Fruit fly (Drosophila melanogaster) whole organism, embryonic: ENCODE measurements around the gene Cyp4ac2.
A peak's percentile ranks its signal among the peaks of the same experiment; 100 is the strongest.

ENCODE experiments used
- Asciz ChIP-seq: fragments of 200-800 bp; sonication (Bioruptor generic); optimal IDR thresholded peaks from 2 replicates; lab custom pipeline; 2017; ENCODE audit warnings: missing biosample characterization, mild to moderate bottlenecking, missing genetic modification characterization, missing genetic modification reagents
- B-H1 ChIP-seq: fragments of 200-800 bp; sonication (Bioruptor generic); IDR thresholded peaks from 3 replicates; pipeline ENCODE4 v1.3.6; 2022; ENCODE audit warnings: missing biosample characterization, missing genetic modification characterization
- Blimp-1 ChIP-seq: fragments of 200-800 bp; sonication (Bioruptor generic); optimal IDR thresholded peaks from 3 replicates; lab custom pipeline; 2018; ENCODE audit warnings: missing biosample characterization, missing genetic modification characterization, mild to moderate bottlenecking, moderate library complexity, missing genetic modification reagents
- CG13424 ChIP-seq: fragments of 200-800 bp; sonication (Bioruptor generic); optimal IDR thresholded peaks from 2 replicates; lab custom pipeline; 2019; ENCODE audit warnings: missing biosample characterization, mild to moderate bottlenecking, missing genetic modification characterization, moderate library complexity
- CG14860 ChIP-seq: fragments of 200-800 bp; sonication (Bioruptor generic); IDR thresholded peaks from 3 replicates; pipeline ENCODE4 v1.3.6; 2022; ENCODE audit warnings: missing biosample characterization, missing genetic modification characterization; ENCODE audit not compliant: partially characterized antibody
- CG1529 ChIP-seq: fragments of 200-800 bp; sonication (Bioruptor generic); optimal IDR thresholded peaks from 3 replicates; lab custom pipeline; 2018; ENCODE audit warnings: missing biosample characterization, missing genetic modification characterization
- CG1603 ChIP-seq: fragments of 200-800 bp; sonication (Bioruptor generic); optimal IDR thresholded peaks from 2 replicates; lab custom pipeline; 2019; ENCODE audit warnings: missing biosample characterization, mild to moderate bottlenecking, missing genetic modification characterization, moderate library complexity
- CG17361 ChIP-seq: fragments of 200-800 bp; sonication (Bioruptor generic); IDR thresholded peaks from 3 replicates; pipeline ENCODE4 v1.3.6; 2022; ENCODE audit warnings: missing biosample characterization, missing genetic modification characterization
- CG17802 ChIP-seq: fragments of 200-800 bp; sonication (Bioruptor generic); optimal IDR thresholded peaks from 2 replicates; lab custom pipeline; 2018; ENCODE audit warnings: missing biosample characterization, mild to moderate bottlenecking, missing genetic modification characterization, moderate library complexity
- CG2202 ChIP-seq: fragments of 200-800 bp; sonication (Bioruptor generic); optimal IDR thresholded peaks from 2 replicates; lab custom pipeline; 2018; ENCODE audit warnings: missing biosample characterization, mild to moderate bottlenecking, missing genetic modification characterization
- CG2678 ChIP-seq: fragments of 200-800 bp; sonication (Bioruptor generic); optimal IDR thresholded peaks from 3 replicates; lab custom pipeline; 2019; ENCODE audit warnings: missing biosample characterization, mild to moderate bottlenecking, missing genetic modification characterization, moderate library complexity
- CG42726 ChIP-seq: fragments of 200-800 bp; sonication (Bioruptor generic); IDR thresholded peaks from 2 replicates; pipeline ENCODE4 v1.3.6; 2022; ENCODE audit warnings: missing biosample characterization, missing genetic modification characterization; ENCODE audit not compliant: partially characterized antibody
- CG4424 ChIP-seq: fragments of 200-800 bp; sonication (Bioruptor generic); optimal IDR thresholded peaks from 3 replicates; lab custom pipeline; 2016; ENCODE audit warnings: missing biosample characterization, missing genetic modification characterization
- CG4820 ChIP-seq: fragments of 200-800 bp; sonication (Bioruptor generic); optimal IDR thresholded peaks from 3 replicates; lab custom pipeline; 2016; ENCODE audit warnings: missing biosample characterization, missing genetic modification characterization
- CG5180 ChIP-seq: fragments of 200-800 bp; sonication (Bioruptor generic); optimal IDR thresholded peaks from 3 replicates; lab custom pipeline; 2017; ENCODE audit warnings: missing biosample characterization, missing genetic modification characterization, mild to moderate bottlenecking, moderate library complexity, missing genetic modification reagents
- CG6175 ChIP-seq: fragments of 200-800 bp; sonication (Bioruptor generic); IDR thresholded peaks from 3 replicates; pipeline ENCODE4 v1.3.6; 2022; ENCODE audit warnings: missing biosample characterization, missing genetic modification characterization
- CG7839 ChIP-seq: fragments of 200-800 bp; sonication (Bioruptor generic); optimal IDR thresholded peaks from 3 replicates; lab custom pipeline; 2018; ENCODE audit warnings: missing biosample characterization, mild to moderate bottlenecking, missing genetic modification characterization, moderate library complexity
- CG8290 ChIP-seq, 3 experiments: fragments of 200-800 bp; sonication (Bioruptor generic); optimal IDR thresholded peaks; 2 replicates each; lab custom pipeline; 2016 to 2019; ENCODE audit warnings: missing biosample characterization in 3 of 3, missing genetic modification characterization in 3 of 3, mild to moderate bottlenecking in 2 of 3, moderate library complexity in 1 of 3
- CG9215 ChIP-seq: fragments of 200-800 bp; sonication (Bioruptor generic); IDR thresholded peaks from 2 replicates; pipeline ENCODE4 v1.3.6; 2022; ENCODE audit warnings: missing biosample characterization, missing genetic modification characterization
- CoRest ChIP-seq: fragments of 200-800 bp; sonication (Bioruptor generic); optimal IDR thresholded peaks from 3 replicates; lab custom pipeline; 2018; ENCODE audit warnings: missing biosample characterization, mild to moderate bottlenecking, missing genetic modification characterization, moderate library complexity
- D19A ChIP-seq: fragments of 200-800 bp; optimal IDR thresholded peaks from 3 replicates; lab custom pipeline; 2019; ENCODE audit warnings: missing biosample characterization, mild to moderate bottlenecking, missing genetic modification characterization, moderate library complexity
- Dek ChIP-seq: fragments of 200-800 bp; sonication (Bioruptor generic); optimal IDR thresholded peaks from 3 replicates; lab custom pipeline; 2019; ENCODE audit warnings: missing biosample characterization, mild to moderate bottlenecking, missing genetic modification characterization, moderate library complexity
- HHEX ChIP-seq: fragments of 200-800 bp; sonication (Bioruptor generic); optimal IDR thresholded peaks from 3 replicates; lab custom pipeline; 2017; ENCODE audit warnings: missing biosample characterization, mild to moderate bottlenecking, missing genetic modification characterization, missing genetic modification reagents
- HmgZ ChIP-seq: fragments of 200-800 bp; sonication (Bioruptor generic); optimal IDR thresholded peaks from 2 replicates; lab custom pipeline; 2018; ENCODE audit warnings: missing biosample characterization, mild to moderate bottlenecking, missing genetic modification characterization
- Lhr ChIP-seq: fragments of 200-800 bp; sonication (Bioruptor generic); optimal IDR thresholded peaks from 3 replicates; lab custom pipeline; 2017; ENCODE audit warnings: mild to moderate bottlenecking, missing biosample characterization, missing genetic modification reagents, missing genetic modification characterization
- Mad ChIP-seq: fragments of 200-800 bp; sonication (Bioruptor generic); optimal IDR thresholded peaks from 2 replicates; lab custom pipeline; 2016; ENCODE audit warnings: missing biosample characterization, missing genetic modification characterization
- Med ChIP-seq: fragments of 200-800 bp; sonication (Bioruptor generic); peaks from one replicate; lab custom pipeline; 2016; ENCODE audit warnings: missing biosample characterization, missing genetic modification characterization, mild to moderate bottlenecking, inconsistent platforms, moderate library complexity
- Sin3A ChIP-seq: fragments of >200 bp; optimal IDR thresholded peaks from 2 replicates; lab custom pipeline; 2018
- Xrp1 ChIP-seq: fragments of 200-800 bp; sonication (Bioruptor generic); IDR thresholded peaks from 2 replicates; pipeline ENCODE4 v1.3.6; 2022; ENCODE audit warnings: missing biosample characterization, missing genetic modification characterization
- ato ChIP-seq: fragments of 200-800 bp; sonication (Bioruptor generic); IDR thresholded peaks from 2 replicates; pipeline ENCODE4 v1.3.6; 2022; ENCODE audit warnings: missing biosample characterization, missing genetic modification characterization; ENCODE audit not compliant: partially characterized antibody
- az2 ChIP-seq: fragments of 200-800 bp; sonication (Bioruptor generic); optimal IDR thresholded peaks from 3 replicates; lab custom pipeline; 2016; ENCODE audit warnings: missing biosample characterization, missing genetic modification characterization
- bsh ChIP-seq, 2 experiments: fragments of 200-800 bp; sonication (Bioruptor generic); optimal IDR thresholded peaks; 2 replicates each; lab custom pipeline; 2017 to 2018; ENCODE audit warnings: mild to moderate bottlenecking in 2 of 2, missing biosample characterization in 2 of 2, missing genetic modification characterization in 2 of 2, moderate library complexity in 1 of 2
- cg ChIP-seq: fragments of 200-800 bp; sonication (Bioruptor generic); optimal IDR thresholded peaks from 3 replicates; lab custom pipeline; 2019; ENCODE audit warnings: missing biosample characterization, mild to moderate bottlenecking, missing genetic modification characterization, moderate library complexity
- chinmo ChIP-seq: fragments of 200-800 bp; sonication (Bioruptor generic); IDR thresholded peaks from 4 replicates; pipeline ENCODE4 v1.3.6; 2022; ENCODE audit warnings: missing biosample characterization, missing genetic modification characterization; ENCODE audit not compliant: partially characterized antibody
- croc ChIP-seq: fragments of 200-800 bp; sonication (Bioruptor generic); conservative IDR thresholded peaks from 3 replicates; pipeline ENCODE4 v1.3.6; 2022; ENCODE audit warnings: missing biosample characterization, missing genetic modification characterization
- fd102C ChIP-seq: fragments of 200-800 bp; sonication (Bioruptor generic); optimal IDR thresholded peaks from 2 replicates; lab custom pipeline; 2018; ENCODE audit warnings: missing biosample characterization, mild to moderate bottlenecking, missing genetic modification characterization, moderate library complexity
- grau ChIP-seq: fragments of 200-800 bp; optimal IDR thresholded peaks from 3 replicates; lab custom pipeline; 2019; ENCODE audit warnings: missing biosample characterization, mild to moderate bottlenecking, missing genetic modification characterization, moderate library complexity
- gsb-n ChIP-seq: fragments of 200-800 bp; sonication (Bioruptor generic); optimal IDR thresholded peaks from 3 replicates; lab custom pipeline; 2018; ENCODE audit warnings: missing biosample characterization, mild to moderate bottlenecking, missing genetic modification characterization
- kay ChIP-seq: fragments of 200-800 bp; sonication (Bioruptor generic); optimal IDR thresholded peaks from 2 replicates; lab custom pipeline; 2016; ENCODE audit warnings: missing biosample characterization, missing genetic modification characterization
- kni ChIP-seq: fragments of 200-800 bp; sonication (Bioruptor generic); optimal IDR thresholded peaks from 3 replicates; lab custom pipeline; 2017; ENCODE audit warnings: mild to moderate bottlenecking, missing biosample characterization, missing genetic modification reagents, missing genetic modification characterization
- nmo ChIP-seq: fragments of 200-800 bp; sonication (Bioruptor generic); optimal IDR thresholded peaks from 2 replicates; lab custom pipeline; 2018; ENCODE audit warnings: missing biosample characterization, mild to moderate bottlenecking, missing genetic modification characterization, moderate library complexity
- pzg ChIP-seq: fragments of 200-800 bp; sonication (Bioruptor generic); optimal IDR thresholded peaks from 3 replicates; lab custom pipeline; 2018; ENCODE audit warnings: missing biosample characterization, mild to moderate bottlenecking, missing genetic modification characterization, moderate library complexity
- rib ChIP-seq: fragments of 200-800 bp; sonication (Bioruptor generic); IDR thresholded peaks from 2 replicates; pipeline ENCODE4 v1.3.6; 2022; ENCODE audit warnings: missing biosample characterization, missing genetic modification characterization
- salm ChIP-seq: fragments of 200-800 bp; sonication (Bioruptor generic); optimal IDR thresholded peaks from 2 replicates; lab custom pipeline; 2018; ENCODE audit warnings: missing biosample characterization, mild to moderate bottlenecking, missing genetic modification characterization
- sc ChIP-seq, 3 experiments: fragments of >200 bp in 2 of 3; fragments of 200-800 bp in 1 of 3; sonication (Bioruptor generic) in 1 of 3; optimal IDR thresholded peaks; 2 replicates in 2 of 3; 3 replicates in 1 of 3; lab custom pipeline; 2017; ENCODE audit warnings: mild to moderate bottlenecking in 1 of 3, missing biosample characterization in 1 of 3, missing genetic modification characterization in 1 of 3, missing genetic modification reagents in 1 of 3
- sr ChIP-seq: fragments of 200-800 bp; sonication (Bioruptor generic); IDR thresholded peaks from 3 replicates; pipeline ENCODE4 v1.3.6; 2022; ENCODE audit warnings: missing biosample characterization, missing genetic modification characterization
- zf30C ChIP-seq: fragments of 200-800 bp; sonication (Bioruptor generic); optimal IDR thresholded peaks from 3 replicates; lab custom pipeline; 2018; ENCODE audit warnings: missing biosample characterization, mild to moderate bottlenecking, missing genetic modification characterization

Cyp4ac2 gene

DNA sequence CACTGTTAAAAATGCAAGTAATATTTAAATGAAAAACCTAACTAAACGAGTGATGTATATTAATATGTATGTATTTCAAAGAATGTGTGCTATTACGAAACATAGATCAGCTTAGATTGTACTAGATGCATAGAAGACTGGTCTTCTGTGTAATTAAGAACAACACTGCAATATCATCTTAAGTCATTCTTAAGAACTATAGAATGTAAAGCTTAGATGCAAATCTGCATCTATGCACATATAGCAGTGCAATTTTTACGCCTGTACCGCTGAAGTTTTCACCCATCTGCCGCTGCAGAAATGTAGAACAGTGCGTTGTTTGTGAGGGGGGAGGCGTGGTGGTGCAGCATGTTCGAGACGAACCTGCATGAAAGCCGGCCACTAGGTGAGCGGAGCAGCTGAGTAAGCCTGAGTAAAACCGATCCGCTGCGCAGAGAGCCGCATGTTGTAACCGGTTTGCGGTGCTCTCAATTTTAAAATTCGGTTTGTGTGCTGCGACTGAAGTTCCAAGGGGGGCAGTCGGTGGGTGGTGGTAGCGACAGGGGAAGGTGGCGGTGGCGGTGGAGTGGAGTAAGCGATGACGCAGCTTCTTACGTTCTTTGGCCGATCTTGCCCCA, 30.6 kb downstream of the Cyp4ac2 start:
- TF ChIP-seq cg (GFP tag; lab: Kevin White, UChicago), result peak; percentile 8
- peak; percentile 53 for TF ChIP-seq CG4424 (GFP tag; lab: Kevin White, UChicago)
- peak; percentile 39 for TF ChIP-seq CG7839 (tag; lab: Kevin White, UChicago)
- peak; percentile 77 for TF ChIP-seq kay (GFP tag; lab: Kevin White, UChicago)
- peak; percentile 5 for TF ChIP-seq CG17802
- no peak for TF ChIP-seq pzg (GFP tag; lab: Kevin White, UChicago)
- TF ChIP-seq fd102C (GFP tag; lab: Kevin White, UChicago), result no peak
- peak; percentile 72 for TF ChIP-seq Blimp-1 (GFP tag; lab: Kevin White, UChicago)
- TF ChIP-seq rib (GFP tag; lab: Robert Waterston, UW), result 0 out of 2 replicates have a peak, but pooled peaks have one; percentile 43
- TF ChIP-seq HHEX (GFP tag; lab: Kevin White, UChicago), result no peak
- TF ChIP-seq Med (GFP tag; lab: Kevin White, UChicago), result peak; percentile 46
- TF ChIP-seq CG8290 (GFP tag; optimal IDR thresholded peaks at IDR 0.05; lab: Kevin White, UChicago), result no peak
- TF ChIP-seq CG8290 (tag; optimal IDR thresholded peaks at IDR 0.05; lab: Kevin White, UChicago), result no peak
- TF ChIP-seq sr (GFP tag; lab: Robert Waterston, UW), result no peak
- TF ChIP-seq B-H1 (GFP tag; lab: Robert Waterston, UW), result no peak
- TF ChIP-seq CG42726, result 0 out of 2 replicates have a peak, but pooled peaks have one; percentile 39
- TF ChIP-seq nmo (GFP tag; lab: Kevin White, UChicago), result peak; percentile 59
- TF ChIP-seq HmgZ (tag; lab: Kevin White, UChicago), result no peak
- TF ChIP-seq CG2202 (tag; lab: Kevin White, UChicago), result peak; percentile 42
- TF ChIP-seq D19A (tag; lab: Kevin White, UChicago), result peak; percentile 20
- TF ChIP-seq Mad (GFP tag; lab: Kevin White, UChicago), result no peak
- peak; percentile 76 to 87 for TF ChIP-seq bsh (GFP tag; optimal IDR thresholded peaks at IDR 0.05; lab: Kevin White, UChicago)
- TF ChIP-seq CG5180, result peak; percentile 99
- peak; percentile 35 for TF ChIP-seq CoRest (tag; lab: Kevin White, UChicago)
- TF ChIP-seq salm, result no peak
- TF ChIP-seq sc (optimal IDR thresholded peaks at IDR 0.05; lab: Kevin White, UChicago), result no peak
- peak; percentile 33 for TF ChIP-seq sc (GFP tag; optimal IDR thresholded peaks at IDR 0.05; lab: Kevin White, UChicago)
- TF ChIP-seq CG1529 (GFP tag; lab: Kevin White, UChicago), result peak; percentile 40
- peak; percentile 66 for TF ChIP-seq CG17361 (GFP tag; lab: Robert Waterston, UW)
- TF ChIP-seq CG2678 (tag; lab: Kevin White, UChicago), result peak; percentile 36
- no peak for TF ChIP-seq Dek (tag; lab: Kevin White, UChicago)
- no peak for TF ChIP-seq zf30C (GFP tag; lab: Kevin White, UChicago)
- TF ChIP-seq ato (GFP tag; lab: Robert Waterston, UW), result 0 out of 2 replicates have a peak, but pooled peaks have one; percentile 10
- peak; percentile 47 for TF ChIP-seq gsb-n (tag; lab: Kevin White, UChicago)
- TF ChIP-seq chinmo (GFP tag; lab: Robert Waterston, UW), result peak; percentile 85; the same call in 2 of the 4 replicates
- peak; percentile 50 for TF ChIP-seq az2
- peak; percentile 23; the same call in 2 of the 3 replicates for TF ChIP-seq croc (GFP tag; lab: Robert Waterston, UW)
- TF ChIP-seq CG13424 (tag; lab: Kevin White, UChicago), result peak; percentile 11
- no peak for TF ChIP-seq CG14860
- TF ChIP-seq Asciz (GFP tag; lab: Kevin White, UChicago), result peak; percentile 22
- TF ChIP-seq Lhr (GFP tag; lab: Kevin White, UChicago), result peak; percentile 13
- TF ChIP-seq grau (tag; lab: Kevin White, UChicago), result peak; percentile 21
- no peak for TF ChIP-seq Sin3A (lab: Kevin White, UChicago)
- TF ChIP-seq Xrp1, result peak; percentile 36; the same call in 1 of the 2 replicates
- TF ChIP-seq kni (GFP tag; lab: Kevin White, UChicago), result peak; percentile 72
- peak; percentile 38 for TF ChIP-seq CG4820 (GFP tag; lab: Kevin White, UChicago)
- TF ChIP-seq CG6175 (GFP tag; lab: Robert Waterston, UW), result peak; percentile 96
- no peak for TF ChIP-seq CG9215 (GFP tag; lab: Robert Waterston, UW)
- TF ChIP-seq CG1603, result peak; percentile 14
